Worm (Caenorhabditis elegans): ENCODE measurements around the gene T07A5.1.

The T07A5.1 gene

ce11 chrIII:10332560-10332959 lies 26.6 kb upstream of the T07A5.1 start, which contains the start of gene T07C4.12:
Gene T07C4.12 (minus strand): TSS chrIII:10332660.
- TF ChIP-seq pax-1 (tag; optimal IDR thresholded peaks at IDR 0.05) (no peak), unc-86 (tag; optimal IDR thresholded peaks at IDR 0.05) (no peak), sox-2 (GFP tag; IDR thresholded peaks at IDR 0.05) (no peak), hlh-30 (tag; optimal IDR thresholded peaks at IDR 0.05; ENCODE audit: insufficient read depth) (no peak), ceh-30 (tag; optimal IDR thresholded peaks at IDR 0.05) (no peak), hlh-13 (GFP tag; optimal IDR thresholded peaks at IDR 0.05) (no peak), pros-1 (tag; optimal IDR thresholded peaks at IDR 0.05) (no peak), odd-2 (tag; optimal IDR thresholded peaks at IDR 0.05) (no peak), unc-3 (GFP tag; conservative IDR thresholded peaks at IDR 0.05) (no peak), unc-3 (tag; optimal IDR thresholded peaks at IDR 0.05) (no peak), ztf-16 (tag; optimal IDR thresholded peaks at IDR 0.05) (no peak), F13H6.1 (tag; optimal IDR thresholded peaks at IDR 0.05) (no peak), ets-4 (tag; optimal IDR thresholded peaks at IDR 0.05) (no peak), sox-4 (tag; optimal IDR thresholded peaks at IDR 0.05) (no peak), pha-4 (tag; optimal IDR thresholded peaks at IDR 0.05) (no peak), hlh-8 (tag; optimal IDR thresholded peaks at IDR 0.05) (no peak)

ce11 chrIII:10331232-10331631 lies 25.2 kb upstream of the T07A5.1 start:
- no peak for TF ChIP-seq tbx-7 (tag; optimal IDR thresholded peaks at IDR 0.05)
- no peak for TF ChIP-seq gmeb-2 (tag; optimal IDR thresholded peaks at IDR 0.05)
- TF ChIP-seq pat-9 (tag; optimal IDR thresholded peaks at IDR 0.05), result no peak
- no peak for TF ChIP-seq pha-4 (tag; optimal IDR thresholded peaks at IDR 0.05)
- no peak for TF ChIP-seq nhr-232 (tag; optimal IDR thresholded peaks at IDR 0.05)
- TF ChIP-seq syd-9 (tag; optimal IDR thresholded peaks at IDR 0.05), result no peak
- TF ChIP-seq mec-3 (tag; optimal IDR thresholded peaks at IDR 0.05; ENCODE audit: borderline replicate concordance), result no peak
- no peak for TF ChIP-seq hlh-8 (tag; optimal IDR thresholded peaks at IDR 0.05)
- no peak for TF ChIP-seq che-1 (tag; optimal IDR thresholded peaks at IDR 0.05)
- TF ChIP-seq sdc-2 (tag; optimal IDR thresholded peaks at IDR 0.05), result no peak

ce11 chrIII:10330372-10331062 lies 24.5 kb upstream of the T07A5.1 start, which contains the start of gene nex-2:
Gene nex-2 (minus strand): TSS chrIII:10330422.
- TF ChIP-seq K02D7.2 (tag; optimal IDR thresholded peaks at IDR 0.05) (no peak), pat-9 (tag; optimal IDR thresholded peaks at IDR 0.05) (no peak), fkh-6 (tag; optimal IDR thresholded peaks at IDR 0.05) (no peak), ceh-6 (GFP tag; optimal IDR thresholded peaks at IDR 0.05) (no peak), C38D4.7 (GFP tag; optimal IDR thresholded peaks at IDR 0.05) (no peak), tbx-7 (tag; optimal IDR thresholded peaks at IDR 0.05) (no peak)

ce11 chrIII:10329811-10330210 lies 23.8 kb upstream of the T07A5.1 start:
- TF ChIP-seq ref-2 (tag; optimal IDR thresholded peaks at IDR 0.05) (no peak), fkh-10 (GFP tag; optimal IDR thresholded peaks at IDR 0.05) (no peak), ceh-2 (tag; optimal IDR thresholded peaks at IDR 0.05) (no peak), hlh-8 (tag; optimal IDR thresholded peaks at IDR 0.05) (no peak), ceh-9 (tag; optimal IDR thresholded peaks at IDR 0.05) (no peak), fax-1 (tag; optimal IDR thresholded peaks at IDR 0.05) (no peak), ets-4 (tag; optimal IDR thresholded peaks at IDR 0.05) (no peak), elt-2 (tag; optimal IDR thresholded peaks at IDR 0.05) (peak; percentile 52)

Measured in whole organism, late embryonic.